Fruit fly (Drosophila melanogaster): Measurements from ENCODE around the gene CG15196.

Gene CG15196

DNA sequence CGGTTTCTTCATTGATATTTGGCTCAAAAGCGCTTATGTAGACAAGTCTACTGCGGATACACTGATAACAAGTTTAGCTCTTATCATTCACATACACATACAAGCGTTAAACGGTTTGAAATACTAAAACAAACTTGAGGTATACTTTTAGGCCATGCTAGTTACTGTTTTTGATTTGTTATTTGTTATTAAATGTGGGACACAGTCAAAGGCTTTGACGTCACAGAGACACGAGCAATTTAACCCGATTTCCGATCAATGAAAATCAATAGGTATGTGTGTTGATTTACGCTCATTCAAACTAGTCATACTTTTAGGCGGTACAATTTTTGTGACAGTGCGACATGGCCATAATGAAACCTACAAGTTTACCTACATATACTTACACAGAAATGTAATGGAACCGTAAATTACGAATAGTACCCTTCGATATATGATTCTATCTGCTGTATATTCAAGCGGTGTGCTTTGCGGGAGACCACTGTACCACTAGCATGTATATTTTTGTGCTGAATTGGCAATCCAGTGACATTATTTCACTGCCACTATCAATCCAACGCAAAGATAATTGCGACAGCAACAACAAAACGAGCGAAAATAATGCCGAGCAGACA is 37.2 kb downstream of the CG15196 start:
- TF ChIP-seq insv (optimal IDR thresholded peaks at IDR 0.05) (no peak), psq (optimal IDR thresholded peaks at IDR 0.05) (no peak), Myc (optimal IDR thresholded peaks at IDR 0.05) (no peak), ttk (optimal IDR thresholded peaks at IDR 0.05) (no peak), Sin3A (optimal IDR thresholded peaks at IDR 0.05) (no peak), h (optimal IDR thresholded peaks at IDR 0.05) (no peak)

DNA sequence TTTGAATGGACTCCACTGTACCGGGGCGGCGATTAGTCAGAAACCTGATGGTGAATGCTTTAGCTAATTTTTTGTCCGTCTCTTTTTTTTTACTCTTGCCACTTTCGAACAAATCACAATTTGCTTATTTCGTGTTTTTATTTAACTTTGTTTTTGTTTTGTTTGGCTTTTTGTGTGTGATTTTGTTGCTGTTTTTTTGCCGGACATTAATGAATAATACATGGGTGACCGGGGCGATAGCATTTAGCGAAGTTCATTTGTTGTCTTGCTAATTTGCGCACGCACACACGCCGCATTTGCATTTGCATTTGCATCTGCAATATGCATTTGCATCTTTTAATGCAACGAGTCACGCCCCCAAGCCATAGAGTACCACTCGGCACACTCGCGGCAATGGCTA is 38.9 kb downstream of the CG15196 start:
- no peak for TF ChIP-seq ttk (optimal IDR thresholded peaks at IDR 0.05)
- no peak for TF ChIP-seq psq (optimal IDR thresholded peaks at IDR 0.05)
- no peak for TF ChIP-seq Sin3A (optimal IDR thresholded peaks at IDR 0.05)
- TF ChIP-seq insv (optimal IDR thresholded peaks at IDR 0.05) = no peak
- TF ChIP-seq h (optimal IDR thresholded peaks at IDR 0.05) = no peak
- no peak for TF ChIP-seq Myc (optimal IDR thresholded peaks at IDR 0.05)

- TF ChIP-seq ttk (optimal IDR thresholded peaks at IDR 0.05) (no peak), h (optimal IDR thresholded peaks at IDR 0.05) (no peak), psq (optimal IDR thresholded peaks at IDR 0.05) (no peak), insv (optimal IDR thresholded peaks at IDR 0.05) (no peak), Sin3A (optimal IDR thresholded peaks at IDR 0.05) (no peak), Myc (optimal IDR thresholded peaks at IDR 0.05) (no peak)
Measured at dm6 chrX:11449476-11450119, 39.9 kb downstream of the CG15196 start.

dm6 chrX:11450406-11450805 is 40.7 kb downstream of the CG15196 start:
- TF ChIP-seq h (optimal IDR thresholded peaks at IDR 0.05) (no peak), insv (optimal IDR thresholded peaks at IDR 0.05) (no peak), Myc (optimal IDR thresholded peaks at IDR 0.05) (no peak), Sin3A (optimal IDR thresholded peaks at IDR 0.05) (no peak), psq (optimal IDR thresholded peaks at IDR 0.05) (no peak), ttk (optimal IDR thresholded peaks at IDR 0.05) (no peak)

DNA sequence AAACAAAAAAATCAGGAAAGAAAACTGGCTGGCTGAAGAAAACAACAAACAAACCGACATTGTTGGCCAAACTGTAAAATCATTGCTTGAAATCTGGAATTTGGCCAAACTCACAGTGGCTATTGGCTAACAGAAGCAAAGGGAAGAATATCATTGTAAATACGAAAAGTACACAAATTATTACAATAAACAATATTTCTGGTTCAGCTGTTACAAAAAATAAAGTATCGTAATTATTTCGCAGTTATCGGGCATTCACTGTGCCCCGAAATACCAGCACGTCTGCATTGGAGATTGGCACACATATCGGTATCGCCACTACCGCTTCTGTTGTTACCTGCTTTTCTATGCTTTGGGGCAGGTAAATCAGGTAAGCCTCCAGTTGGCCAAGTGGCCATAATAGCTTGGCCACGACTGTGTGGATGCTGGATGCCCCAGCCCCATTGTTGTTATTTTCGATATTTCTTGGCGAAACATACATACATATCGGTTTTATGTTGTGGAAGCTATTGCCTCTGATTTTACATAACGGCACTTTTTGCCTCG is 41.4 kb downstream of the CG15196 start:
- TF ChIP-seq ttk (optimal IDR thresholded peaks at IDR 0.05) = no peak
- no peak for TF ChIP-seq insv (optimal IDR thresholded peaks at IDR 0.05)
- TF ChIP-seq psq (optimal IDR thresholded peaks at IDR 0.05) = no peak
- TF ChIP-seq Myc (optimal IDR thresholded peaks at IDR 0.05) = no peak
- no peak for TF ChIP-seq h (optimal IDR thresholded peaks at IDR 0.05)
- TF ChIP-seq Sin3A (optimal IDR thresholded peaks at IDR 0.05) = no peak

- TF ChIP-seq Myc (optimal IDR thresholded peaks at IDR 0.05) (no peak), psq (optimal IDR thresholded peaks at IDR 0.05) (no peak), ttk (optimal IDR thresholded peaks at IDR 0.05) (no peak), insv (optimal IDR thresholded peaks at IDR 0.05) (no peak), h (optimal IDR thresholded peaks at IDR 0.05) (no peak), Sin3A (optimal IDR thresholded peaks at IDR 0.05) (no peak)
Measured at dm6 chrX:11451630-11452029, 41.9 kb downstream of the CG15196 start.

dm6 chrX:11452846-11453391 is 43.2 kb downstream of the CG15196 start:
- TF ChIP-seq Sin3A (optimal IDR thresholded peaks at IDR 0.05) (no peak), h (optimal IDR thresholded peaks at IDR 0.05) (no peak), psq (optimal IDR thresholded peaks at IDR 0.05) (no peak), insv (optimal IDR thresholded peaks at IDR 0.05) (no peak), Myc (optimal IDR thresholded peaks at IDR 0.05) (no peak), ttk (optimal IDR thresholded peaks at IDR 0.05) (no peak)

DNA sequence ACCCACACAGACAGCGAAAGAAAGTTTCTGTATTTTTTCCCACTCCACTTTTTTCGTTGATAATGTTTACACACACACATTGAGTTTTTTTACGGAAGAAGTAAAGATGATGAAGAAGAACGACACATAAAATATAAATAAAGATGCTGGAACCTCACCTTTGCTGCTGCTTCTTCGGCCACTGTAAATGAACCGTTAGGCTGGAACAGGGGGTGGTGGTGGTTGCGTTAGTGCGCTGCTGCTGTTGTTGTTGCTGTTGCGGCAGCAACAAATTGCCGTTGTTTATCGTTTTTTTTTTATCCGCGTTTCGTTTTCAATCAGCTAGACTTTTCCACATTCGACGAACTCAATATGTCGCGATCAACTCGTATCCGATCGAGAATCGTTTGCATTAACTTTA is 43.9 kb downstream of the CG15196 start:
- no peak for TF ChIP-seq h (optimal IDR thresholded peaks at IDR 0.05)
- no peak for TF ChIP-seq insv (optimal IDR thresholded peaks at IDR 0.05)
- TF ChIP-seq Myc (optimal IDR thresholded peaks at IDR 0.05) = no peak
- TF ChIP-seq ttk (optimal IDR thresholded peaks at IDR 0.05) = no peak

DNA sequence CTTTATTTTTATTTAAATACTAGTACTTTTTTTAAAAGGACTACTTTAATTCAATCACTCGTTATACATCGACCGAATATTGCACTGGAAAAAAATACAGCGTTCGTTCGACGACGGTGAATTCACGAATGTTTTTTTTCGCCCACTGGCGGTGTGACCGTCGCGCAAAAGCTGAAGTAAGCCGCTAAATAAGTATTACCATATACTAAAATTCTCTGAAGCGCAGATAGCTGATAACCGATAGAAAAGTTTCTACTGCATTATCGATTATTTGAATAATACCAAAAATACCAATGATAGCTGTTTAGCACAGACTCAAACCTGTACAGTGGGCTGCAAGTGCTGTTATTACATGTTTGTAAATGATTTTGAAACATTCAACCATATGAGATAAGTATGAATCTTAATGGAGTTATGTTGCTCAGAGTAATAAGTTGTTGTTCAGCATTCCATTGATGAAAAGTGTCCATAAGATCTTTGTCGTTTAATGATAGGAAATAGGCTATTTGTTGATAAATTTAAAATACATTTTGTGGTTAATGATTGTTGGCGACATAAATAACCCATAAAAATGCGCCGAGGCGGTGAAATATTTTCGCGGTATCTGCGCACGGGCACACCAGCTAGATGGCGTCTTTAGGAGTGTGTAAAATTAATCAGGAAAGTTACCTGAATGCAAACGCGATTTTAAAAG is 44.6 kb downstream of the CG15196 start, which contains the start of the genes Evi5 and HP5:
Gene Evi5 (minus strand): TSS at position 198 of the 694 bp plus-strand sequence.
Gene HP5 (plus strand): TSS at position 598 of the 694 bp plus-strand sequence.
- TF ChIP-seq ttk (optimal IDR thresholded peaks at IDR 0.05) (no peak), Sin3A (optimal IDR thresholded peaks at IDR 0.05) (no peak), psq (optimal IDR thresholded peaks at IDR 0.05) (no peak), insv (optimal IDR thresholded peaks at IDR 0.05) (no peak), Myc (optimal IDR thresholded peaks at IDR 0.05) (no peak), h (optimal IDR thresholded peaks at IDR 0.05) (no peak)

- no peak for TF ChIP-seq psq (optimal IDR thresholded peaks at IDR 0.05)
- TF ChIP-seq ttk (optimal IDR thresholded peaks at IDR 0.05) = no peak
- no peak for TF ChIP-seq Sin3A (optimal IDR thresholded peaks at IDR 0.05)
- no peak for TF ChIP-seq Myc (optimal IDR thresholded peaks at IDR 0.05)
- no peak for TF ChIP-seq insv (optimal IDR thresholded peaks at IDR 0.05)
- no peak for TF ChIP-seq h (optimal IDR thresholded peaks at IDR 0.05)
Measured at dm6 chrX:11457149-11457548, 47.4 kb downstream of the CG15196 start.

dm6 chrX:11458912-11459836 is 49.4 kb downstream of the CG15196 start, which contains the start of gene CG43155:
Gene CG43155, plus strand, starts transcription at chrX:11459786.
- TF ChIP-seq ttk (optimal IDR thresholded peaks at IDR 0.05) = no peak
- no peak for TF ChIP-seq insv (optimal IDR thresholded peaks at IDR 0.05)
- no peak for TF ChIP-seq Sin3A (optimal IDR thresholded peaks at IDR 0.05)
- no peak for TF ChIP-seq Myc (optimal IDR thresholded peaks at IDR 0.05)
- no peak for TF ChIP-seq h (optimal IDR thresholded peaks at IDR 0.05)
- no peak for TF ChIP-seq psq (optimal IDR thresholded peaks at IDR 0.05)
